Worm (Caenorhabditis elegans) whole organism, midembryonic: ENCODE data around the gene K07F5.6.

Experiments
- cog-1 ChIP-seq: sonication (generic microtip); optimal IDR thresholded peaks from 2 replicates; lab custom pipeline; 2016; ENCODE audit warnings: missing genetic modification characterization, missing compliant biosample characterization
- flt-1 ChIP-seq: fragments of 200-800 bp; sonication (Bioruptor generic); IDR thresholded peaks from 2 replicates; pipeline ENCODE4 v1.3.6; 2022; ENCODE audit warnings: missing genetic modification characterization, missing compliant biosample characterization
- med-1 ChIP-seq: sonication (generic microtip); optimal IDR thresholded peaks from 2 replicates; lab custom pipeline; 2017; ENCODE audit warnings: missing genetic modification characterization, mild to moderate bottlenecking, missing compliant biosample characterization, antibody characterized with exemption, missing genetic modification reagents; ENCODE audit not compliant: insufficient read depth

- TF ChIP-seq cog-1 (tag; lab: Kevin White, UChicago) (no peak), med-1 (GFP tag; lab: Kevin White, UChicago) (no peak), flt-1 (GFP tag; lab: Robert Waterston, UW) (no peak)
These were observed 31.0 kb downstream of the K07F5.6 start, which contains the start of gene egl-20 for ce11 chrIV:9815432-9815831.
